Worm (Caenorhabditis elegans) whole organism, mixed stage, embryonic: ENCODE results near the gene spig-5.

Experiments
- lin-13 ChIP-seq: fragments of 150-350 bp; optimal IDR thresholded peaks from 2 replicates; lab custom pipeline; 2014; ENCODE audit warnings: missing biosample characterization, missing genetic modification characterization
- lin-32 ChIP-seq: fragments of 200-800 bp; sonication (Bioruptor generic); optimal IDR thresholded peaks from 2 replicates; lab custom pipeline; 2018; ENCODE audit warnings: mild to moderate bottlenecking, missing genetic modification characterization, missing compliant biosample characterization
- mab-5 ChIP-seq: fragments of 150-350 bp; optimal IDR thresholded peaks from 2 replicates; lab custom pipeline; 2014; ENCODE audit warnings: missing biosample characterization, missing genetic modification characterization
- nhr-28 ChIP-seq: fragments of 150-350 bp; optimal IDR thresholded peaks from 2 replicates; lab custom pipeline; 2014; ENCODE audit warnings: missing biosample characterization, missing genetic modification characterization
- nhr-76 ChIP-seq: sonication (generic microtip); optimal IDR thresholded peaks from 2 replicates; lab custom pipeline; 2017; ENCODE audit warnings: missing biosample characterization, missing genetic modification characterization
- snpc-4 ChIP-seq: fragments of 150-350 bp; optimal IDR thresholded peaks from 2 replicates; lab custom pipeline; 2014; ENCODE audit warnings: missing biosample characterization, missing genetic modification characterization
- unc-39 ChIP-seq: fragments of 150-350 bp; optimal IDR thresholded peaks from 2 replicates; lab custom pipeline; 2014; ENCODE audit warnings: missing biosample characterization, missing genetic modification characterization
- unc-62 ChIP-seq: fragments of 150-350 bp; optimal IDR thresholded peaks from 2 replicates; lab custom pipeline; 2014; ENCODE audit warnings: missing biosample characterization, missing genetic modification reagents, missing genetic modification characterization

DNA sequence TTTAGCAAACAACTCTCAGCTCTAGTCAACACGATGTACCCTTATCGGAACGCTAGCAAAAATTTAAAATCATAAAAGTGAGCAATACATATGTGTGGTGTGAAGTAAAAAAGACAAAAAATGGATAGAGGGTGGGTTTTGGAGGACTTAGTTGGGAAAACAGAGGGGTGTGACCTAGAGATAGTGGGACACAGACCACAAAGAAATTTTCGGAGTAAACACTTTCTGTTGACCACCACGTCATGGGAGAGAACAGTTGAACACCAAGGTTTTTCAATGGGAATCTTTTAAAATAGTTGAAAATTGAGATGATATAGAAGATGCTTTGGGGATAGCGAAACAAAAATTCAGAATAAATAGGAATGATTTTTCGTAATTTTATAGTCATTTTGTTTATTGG is 8.9 kb downstream of the spig-5 start:
- TF ChIP-seq snpc-4 (tag; lab: Kevin White, UChicago) = no peak
- no peak for TF ChIP-seq lin-13 (tag; lab: Kevin White, UChicago)
- no peak for TF ChIP-seq unc-62
- TF ChIP-seq nhr-28 (tag; lab: Kevin White, UChicago) = no peak
- TF ChIP-seq unc-39 (tag; lab: Kevin White, UChicago) = no peak
- no peak for TF ChIP-seq nhr-76 (tag; lab: Kevin White, UChicago)
- TF ChIP-seq mab-5 (tag; lab: Kevin White, UChicago) = no peak
- no peak for TF ChIP-seq lin-32 (GFP tag; lab: Kevin White, UChicago)
